Worm (Caenorhabditis elegans): Measurements from ENCODE around the gene apc-17.

Gene apc-17

ce11 chrII:11153080-11153479, 45.2 kb downstream of the apc-17 start (continued):
- TF ChIP-seq vab-7 (GFP tag; IDR thresholded peaks at IDR 0.05) (no peak), Y75B8A.6 (GFP tag; IDR thresholded peaks at IDR 0.05) (no peak), nhr-6 (tag; optimal IDR thresholded peaks at IDR 0.05) (no peak), ama-1 (optimal IDR thresholded peaks at IDR 0.05) (peak; percentile 9), mxl-2 (GFP tag; conservative IDR thresholded peaks at IDR 0.05) (no peak), ceh-28 (tag; optimal IDR thresholded peaks at IDR 0.05) (no peak), tra-1 (GFP tag; IDR thresholded peaks at IDR 0.05) (0 out of 2 replicates have a peak, but pooled peaks have one; percentile 37), unc-130 (GFP tag; optimal IDR thresholded peaks at IDR 0.05) (no peak), egl-27 (tag; optimal IDR thresholded peaks at IDR 0.05) (no peak), gei-8 (GFP tag; optimal IDR thresholded peaks at IDR 0.05) (no peak), zip-11 (GFP tag; IDR thresholded peaks at IDR 0.05) (no peak), nhr-11 (tag; optimal IDR thresholded peaks at IDR 0.05) (no peak), sdz-12 (GFP tag; optimal IDR thresholded peaks at IDR 0.05) (no peak), F26F4.8 (GFP tag; conservative IDR thresholded peaks at IDR 0.05) (no peak), ceh-32 (tag; optimal IDR thresholded peaks at IDR 0.05; ENCODE audit: poor library complexity) (no peak), lir-3 (tag; optimal IDR thresholded peaks at IDR 0.05) (no peak), dmd-8 (GFP tag; IDR thresholded peaks at IDR 0.05) (no peak), cey-2 (tag; optimal IDR thresholded peaks at IDR 0.05; ENCODE audit: borderline replicate concordance, insufficient read depth) (no peak), ZK546.5 (tag; optimal IDR thresholded peaks at IDR 0.05) (no peak), fos-1 (tag; optimal IDR thresholded peaks at IDR 0.05) (no peak), lin-1 (GFP tag; IDR thresholded peaks at IDR 0.05) (no peak), F10B5.3 (tag; optimal IDR thresholded peaks at IDR 0.05) (no peak), ceh-62 (tag; optimal IDR thresholded peaks at IDR 0.05) (no peak), lin-39 (tag; optimal IDR thresholded peaks at IDR 0.05) (no peak), hmg-1.1 (GFP tag; IDR thresholded peaks at IDR 0.05) (no peak), hlh-11 (tag; optimal IDR thresholded peaks at IDR 0.05) (peak; percentile 76), nhr-237 (tag; optimal IDR thresholded peaks at IDR 0.05) (no peak), saeg-2 (GFP tag; IDR thresholded peaks at IDR 0.05) (no peak), daf-12 (tag; optimal IDR thresholded peaks at IDR 0.05) (no peak), lin-38 (GFP tag; IDR thresholded peaks at IDR 0.05) (peak; percentile 12; the same call in 1 of the 2 replicates), hif-1 (tag; optimal IDR thresholded peaks at IDR 0.05) (no peak), mes-2 (tag; optimal IDR thresholded peaks at IDR 0.05; ENCODE audit: poor library complexity, severe bottlenecking) (peak; percentile 13), mep-1 (tag; optimal IDR thresholded peaks at IDR 0.05) (no peak), arid-1 (GFP tag; conservative IDR thresholded peaks at IDR 0.05) (no peak), nhr-111 (GFP tag; optimal IDR thresholded peaks at IDR 0.05) (no peak), aly-2 (tag; optimal IDR thresholded peaks at IDR 0.05) (no peak), dve-1 (tag; optimal IDR thresholded peaks at IDR 0.05; ENCODE audit: insufficient read depth) (peak; percentile 67), lsy-2 (tag; optimal IDR thresholded peaks at IDR 0.05) (no peak), F37D6.2 (tag; optimal IDR thresholded peaks at IDR 0.05) (no peak), ztf-11 (tag; optimal IDR thresholded peaks at IDR 0.05) (no peak), T20F7.1 (GFP tag; optimal IDR thresholded peaks at IDR 0.05) (no peak), pqm-1 (tag; optimal IDR thresholded peaks at IDR 0.05) (no peak), daf-19 (GFP tag; conservative IDR thresholded peaks at IDR 0.05) (no peak), Y105C5A.15 (GFP tag; IDR thresholded peaks at IDR 0.05) (no peak), T26A8.4 (GFP tag; IDR thresholded peaks at IDR 0.05) (no peak), lin-29 (GFP tag; IDR thresholded peaks at IDR 0.05) (no peak), tag-97 (GFP tag; IDR thresholded peaks at IDR 0.05) (no peak), snpc-1.2 (GFP tag; IDR thresholded peaks at IDR 0.05) (no peak), lim-7 (GFP tag; IDR thresholded peaks at IDR 0.05) (no peak), Y5F2A.4 (GFP tag; optimal IDR thresholded peaks at IDR 0.05) (no peak), nhr-28 (tag; optimal IDR thresholded peaks at IDR 0.05) (peak; percentile 41), F49E8.2 (tag; optimal IDR thresholded peaks at IDR 0.05; ENCODE audit: borderline replicate concordance) (no peak)

Measured in whole organism, L4 larva.